Fruit fly (Drosophila melanogaster) Kc167 (cell line): ENCODE data around the gene Adar.

Experiments
- Myc ChIP-seq: fragments of >200 bp; optimal IDR thresholded peaks from 2 replicates; lab custom pipeline; 2017; ENCODE audit warnings: missing external identifiers
- Sin3A ChIP-seq: fragments of >200 bp; optimal IDR thresholded peaks from 2 replicates; lab custom pipeline; 2018; ENCODE audit warnings: missing external identifiers
- h ChIP-seq: fragments of >200 bp; optimal IDR thresholded peaks from 3 replicates; lab custom pipeline; 2018; ENCODE audit warnings: missing external identifiers
- insv ChIP-seq: fragments of >200 bp; optimal IDR thresholded peaks from 3 replicates; lab custom pipeline; 2018; ENCODE audit warnings: missing external identifiers
- psq ChIP-seq: fragments of >200 bp; optimal IDR thresholded peaks from 2 replicates; lab custom pipeline; 2017; ENCODE audit warnings: missing external identifiers
- ttk ChIP-seq: sonication (Bioruptor generic); optimal IDR thresholded peaks from 2 replicates; lab custom pipeline; 2017; ENCODE audit warnings: missing external identifiers

The Adar gene

DNA sequence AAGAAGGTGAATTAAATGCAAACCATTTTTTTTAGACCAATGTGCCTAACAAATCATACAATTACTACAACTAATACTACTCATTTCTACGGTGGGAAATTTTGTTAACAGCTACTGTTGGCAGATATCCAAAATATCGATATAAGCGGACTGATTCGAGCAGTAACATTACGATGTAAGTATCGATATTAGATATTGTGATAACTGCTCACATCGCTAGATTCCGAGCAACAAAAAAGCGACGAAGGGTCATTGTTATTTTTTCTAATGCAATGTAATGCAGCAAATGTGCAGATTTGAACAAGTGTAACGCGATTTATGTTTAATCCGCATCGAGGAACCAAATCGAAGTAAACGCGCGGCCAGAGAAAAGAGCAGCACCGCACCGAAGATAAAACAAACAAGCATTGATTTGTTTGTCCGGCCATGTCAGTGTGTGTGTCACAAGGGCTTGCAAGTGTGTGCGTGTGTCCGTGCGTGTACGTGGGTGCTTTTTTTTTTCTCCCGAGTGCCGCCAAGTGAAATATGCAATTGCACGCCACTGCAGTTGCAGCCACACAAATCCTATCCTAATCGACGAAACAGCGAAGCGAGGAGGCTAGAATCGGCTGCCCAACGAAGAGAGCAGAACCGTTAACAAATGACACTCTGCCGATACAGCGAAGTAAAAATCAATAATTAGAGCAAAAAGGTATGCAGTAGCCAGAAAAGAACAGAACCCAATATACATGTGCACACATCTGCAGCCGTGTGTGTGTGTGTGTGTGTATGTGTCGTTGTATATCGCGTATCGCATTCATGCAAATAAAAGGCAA, at the start of gene Adar, which contains the start of gene prage:
Gene Adar (plus strand): TSS at position 194 of the 815 bp plus-strand sequence.
Gene prage (plus strand): TSS at position 188 of the 815 bp plus-strand sequence.
- TF ChIP-seq insv (lab: Kevin White, UChicago), result no peak
- TF ChIP-seq psq (lab: Kevin White, UChicago), result no peak
- TF ChIP-seq ttk, result no peak
- TF ChIP-seq Myc, result no peak
- TF ChIP-seq Sin3A (lab: Kevin White, UChicago), result no peak
- no peak for TF ChIP-seq h

DNA sequence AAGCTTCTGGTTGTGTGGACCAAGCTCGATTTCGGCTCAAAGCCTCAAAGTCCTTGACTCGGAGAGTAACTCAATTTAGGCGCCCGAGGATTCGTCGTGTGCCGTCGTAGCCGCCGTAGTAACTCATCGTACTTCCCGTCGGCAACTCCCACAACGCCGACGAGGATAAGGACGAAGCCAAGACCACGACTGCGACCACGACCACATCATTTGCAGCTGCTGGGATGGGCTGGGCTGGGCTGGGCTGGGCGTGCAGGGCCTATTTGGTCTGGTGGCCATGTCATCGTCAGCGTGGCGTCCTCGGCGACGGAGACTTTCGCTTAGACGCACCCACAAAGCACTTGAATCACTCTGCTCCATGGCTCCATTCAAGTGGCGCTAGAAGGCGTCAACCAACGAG, 38.4 kb upstream of the Adar start:
- no peak for TF ChIP-seq Sin3A (lab: Kevin White, UChicago)
- no peak for TF ChIP-seq h
- no peak for TF ChIP-seq ttk
- no peak for TF ChIP-seq insv (lab: Kevin White, UChicago)
- no peak for TF ChIP-seq psq (lab: Kevin White, UChicago)
- TF ChIP-seq Myc, result no peak

DNA sequence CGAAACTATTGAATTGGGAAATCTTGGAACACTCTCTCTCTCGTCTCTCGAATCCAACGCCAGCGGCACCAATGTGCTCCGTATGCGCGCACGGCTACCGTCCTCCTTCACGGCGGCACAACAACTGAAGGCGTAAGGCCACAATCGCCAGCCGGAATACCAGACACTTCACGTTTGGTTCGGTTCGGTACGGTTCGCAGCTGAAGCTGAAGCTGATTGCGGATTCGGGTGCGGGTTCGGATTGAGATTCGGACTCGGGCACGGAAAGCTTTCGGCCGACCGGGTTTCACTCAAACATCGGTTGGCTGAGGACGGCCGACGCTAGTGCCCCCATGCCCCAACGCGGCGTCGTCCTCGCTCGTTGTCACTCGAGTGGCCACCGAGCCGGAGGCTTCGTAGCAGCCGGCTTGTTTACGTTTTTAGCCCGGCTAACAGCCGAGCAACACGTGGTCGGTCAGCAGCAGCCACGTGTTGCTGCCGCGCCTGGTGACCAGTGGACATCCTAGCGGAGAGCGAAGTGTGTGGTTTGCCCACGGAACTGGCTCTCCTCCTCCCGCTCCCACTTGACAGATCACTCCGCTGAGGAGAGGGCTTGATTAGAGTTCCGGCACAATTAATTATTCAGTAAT, 19.5 kb upstream of the Adar start, which contains the start of gene Scgdelta:
Gene Scgdelta (minus strand): TSS at position 128 of the 629 bp plus-strand sequence.
- TF ChIP-seq h, result no peak
- no peak for TF ChIP-seq Myc
- no peak for TF ChIP-seq insv (lab: Kevin White, UChicago)
- no peak for TF ChIP-seq psq (lab: Kevin White, UChicago)
- no peak for TF ChIP-seq Sin3A (lab: Kevin White, UChicago)
- TF ChIP-seq ttk, result no peak

DNA sequence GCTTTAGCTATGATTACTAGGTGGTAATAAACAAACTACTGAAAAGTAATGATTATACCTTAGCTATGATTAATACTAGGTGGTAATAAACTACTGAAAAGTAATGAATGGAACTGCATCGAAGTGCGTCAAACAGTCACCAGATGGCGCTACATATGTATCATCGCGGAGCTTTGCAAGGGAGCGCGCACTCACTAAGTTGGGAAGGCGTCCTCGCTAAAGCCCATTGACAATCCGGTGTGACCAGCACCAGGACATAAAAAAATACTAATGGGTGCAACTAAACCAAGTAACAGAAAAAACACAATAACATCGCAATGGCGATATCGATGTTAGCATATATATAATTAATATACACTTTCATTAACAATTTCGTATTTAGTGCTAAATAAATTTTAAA, 899 bp upstream of the Adar start:
- no peak for TF ChIP-seq h
- no peak for TF ChIP-seq insv (lab: Kevin White, UChicago)
- TF ChIP-seq Myc, result no peak
- TF ChIP-seq Sin3A (lab: Kevin White, UChicago), result no peak
- no peak for TF ChIP-seq psq (lab: Kevin White, UChicago)
- no peak for TF ChIP-seq ttk

DNA sequence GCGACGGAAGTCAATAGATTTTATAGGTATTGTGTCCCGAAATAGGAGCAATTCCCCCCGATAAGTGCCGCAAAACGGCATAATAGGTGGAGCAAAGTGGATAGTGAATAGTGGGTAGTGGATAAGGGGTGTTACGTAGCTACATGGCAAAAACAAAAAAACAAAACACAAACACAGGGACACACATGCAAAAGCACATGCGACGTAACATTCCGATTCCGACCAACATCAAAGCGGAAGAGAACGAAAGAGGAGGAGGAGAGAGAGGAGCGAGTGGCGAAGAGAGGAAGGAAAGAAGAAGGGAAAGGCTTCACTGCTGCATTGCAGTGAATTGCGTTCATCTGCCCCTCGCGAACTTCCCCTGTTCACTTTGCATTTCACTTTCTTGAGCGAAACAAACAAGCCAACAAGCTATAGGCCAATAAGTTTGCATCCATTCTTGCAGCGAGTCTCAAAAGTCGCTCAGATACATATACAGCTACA, 863 bp downstream of the Adar start:
- TF ChIP-seq ttk (no peak), h (no peak), insv (lab: Kevin White, UChicago) (no peak), Myc (no peak)

DNA sequence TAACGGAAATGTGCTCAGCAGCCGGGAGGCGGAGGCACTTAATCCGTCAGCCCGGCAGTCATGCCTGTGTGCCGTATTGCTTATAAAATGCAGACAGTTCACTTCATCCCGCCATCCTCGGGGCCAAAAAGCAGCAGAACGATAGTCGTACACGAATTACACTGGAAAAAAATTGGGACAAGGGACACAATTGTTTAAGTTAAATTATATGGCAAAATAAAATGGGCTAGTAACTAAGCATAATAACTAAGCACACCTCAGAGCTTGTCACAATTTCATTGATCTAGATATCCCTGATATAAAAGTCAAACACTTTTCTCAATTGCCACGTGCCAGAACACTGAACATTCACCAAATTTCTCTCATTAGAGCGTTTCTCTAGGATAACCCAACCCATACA, 15.7 kb downstream of the Adar start, which contains the start of gene CG32806:
Gene CG32806 (plus strand): TSS at position 301 of the 400 bp plus-strand sequence.
- TF ChIP-seq ttk (no peak), Myc (no peak), insv (lab: Kevin White, UChicago) (no peak), Sin3A (lab: Kevin White, UChicago) (no peak), psq (lab: Kevin White, UChicago) (no peak), h (no peak)

DNA sequence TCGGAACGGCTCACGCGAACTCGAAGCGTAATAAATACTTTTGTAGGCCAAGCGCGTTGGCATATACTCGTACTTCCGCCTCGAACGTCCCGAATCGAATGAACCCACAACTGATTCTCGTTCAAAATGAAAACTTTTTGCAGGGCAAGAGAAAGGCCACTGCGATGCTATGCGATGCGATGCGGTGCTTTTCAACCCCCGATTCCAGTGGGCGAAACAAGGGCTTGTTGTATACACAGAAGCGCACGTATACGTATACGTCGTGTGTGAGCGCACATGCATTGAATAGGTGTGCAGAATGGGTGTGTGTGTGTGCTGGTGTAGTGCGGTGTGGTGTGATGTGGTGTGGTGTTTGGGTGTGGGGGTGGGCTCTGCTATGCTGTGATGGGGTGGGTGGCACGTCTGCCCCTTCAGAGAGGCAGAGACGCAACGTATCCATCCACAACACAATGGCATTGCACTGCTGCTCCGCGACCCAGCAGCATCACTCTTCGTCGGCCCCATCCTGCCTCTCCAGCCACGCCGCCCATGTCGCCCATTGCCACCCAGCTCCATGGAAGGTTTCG, 20.4 kb downstream of the Adar start:
- no peak for TF ChIP-seq Myc
- TF ChIP-seq psq (lab: Kevin White, UChicago), result no peak
- TF ChIP-seq h, result no peak
- TF ChIP-seq ttk, result no peak
- no peak for TF ChIP-seq insv (lab: Kevin White, UChicago)
- no peak for TF ChIP-seq Sin3A (lab: Kevin White, UChicago)

DNA sequence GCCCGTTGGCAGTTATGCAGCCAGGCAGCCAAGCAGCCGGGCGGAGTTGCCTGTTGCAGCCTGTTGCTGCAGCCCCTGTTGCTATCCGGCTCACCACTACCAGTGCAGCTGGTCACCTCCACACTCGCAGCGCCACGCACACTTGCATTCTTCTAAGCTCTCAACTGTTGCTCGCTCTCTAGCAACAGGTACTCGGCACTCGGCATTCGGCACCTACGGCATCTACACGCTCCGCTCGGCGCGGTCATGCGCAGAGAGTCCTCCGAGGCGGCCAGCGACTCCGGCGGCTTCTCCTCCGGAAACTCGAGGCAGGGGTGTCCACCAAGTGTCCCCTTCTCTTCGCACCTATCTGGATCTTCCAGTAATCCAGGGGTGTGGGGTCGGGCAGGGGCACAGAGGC, 37.6 kb downstream of the Adar start:
- TF ChIP-seq Myc, result no peak
- TF ChIP-seq insv (lab: Kevin White, UChicago), result no peak
- no peak for TF ChIP-seq Sin3A (lab: Kevin White, UChicago)
- no peak for TF ChIP-seq psq (lab: Kevin White, UChicago)
- no peak for TF ChIP-seq h
- no peak for TF ChIP-seq ttk

DNA sequence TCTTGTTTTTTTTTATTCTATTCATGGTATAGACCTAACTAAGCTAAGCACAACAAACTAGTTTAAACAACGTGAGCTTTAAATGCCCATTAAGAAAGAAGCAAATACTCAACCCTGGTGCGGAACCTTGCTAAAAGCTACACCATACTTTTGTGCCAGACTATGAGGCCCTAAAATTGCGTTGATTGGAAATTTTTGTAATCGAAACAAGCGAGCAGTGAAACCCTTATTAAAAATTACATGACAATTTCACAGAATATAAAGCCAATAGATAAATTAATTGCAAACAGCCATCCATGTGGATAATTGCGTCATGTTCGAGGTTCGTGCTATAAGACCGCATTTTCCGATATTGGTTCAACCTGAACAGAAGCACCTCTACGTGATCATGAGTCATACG, 45.5 kb downstream of the Adar start:
- TF ChIP-seq ttk, result no peak
- TF ChIP-seq Myc, result no peak
- no peak for TF ChIP-seq psq (lab: Kevin White, UChicago)
- TF ChIP-seq h, result no peak
- no peak for TF ChIP-seq Sin3A (lab: Kevin White, UChicago)
- TF ChIP-seq insv (lab: Kevin White, UChicago), result no peak

DNA sequence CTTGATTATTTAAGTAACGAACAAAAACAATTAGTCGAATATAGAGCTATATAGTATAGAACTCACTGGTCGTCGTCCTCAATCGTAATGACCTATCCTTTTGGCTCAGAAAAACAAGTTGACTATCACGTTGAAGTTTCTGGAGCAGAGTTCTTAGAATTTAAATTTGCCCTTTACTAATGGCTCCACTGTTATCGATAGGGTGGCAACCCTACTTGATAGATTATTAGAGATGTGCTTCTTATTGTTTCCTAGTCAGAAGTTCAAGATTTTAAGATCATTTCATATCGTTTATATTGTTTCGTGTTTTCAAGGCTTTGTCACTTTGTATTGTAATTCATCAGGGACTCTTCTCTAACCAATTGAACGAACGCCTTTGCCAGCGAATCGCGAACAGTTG, 46.7 kb downstream of the Adar start, which contains the start of gene CG14810:
Gene CG14810 (minus strand): TSS at position 101 of the 400 bp plus-strand sequence.
- TF ChIP-seq ttk (no peak), Myc (no peak), Sin3A (lab: Kevin White, UChicago) (no peak), psq (lab: Kevin White, UChicago) (no peak), insv (lab: Kevin White, UChicago) (no peak), h (no peak)

DNA sequence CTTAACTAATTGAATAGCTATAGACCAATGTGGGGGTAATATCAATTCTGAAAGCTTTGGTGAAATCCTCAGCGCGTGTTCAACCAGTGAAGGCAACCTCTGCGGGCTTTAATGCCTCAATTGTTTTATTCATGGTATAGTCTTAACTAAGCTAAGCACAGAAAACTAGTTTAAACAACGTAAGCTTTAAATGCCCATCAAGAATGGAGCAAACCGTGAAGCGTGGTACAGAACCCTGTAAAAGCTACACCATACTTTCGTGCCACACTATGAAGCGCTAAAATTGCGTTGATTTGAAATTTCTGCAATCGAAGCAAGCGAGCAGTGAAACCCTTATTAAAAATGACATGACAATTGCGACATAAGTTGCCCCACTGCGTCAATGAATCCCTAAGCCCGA, 47.5 kb downstream of the Adar start:
- TF ChIP-seq Myc (no peak), ttk (no peak), psq (lab: Kevin White, UChicago) (no peak), h (no peak), insv (lab: Kevin White, UChicago) (no peak), Sin3A (lab: Kevin White, UChicago) (no peak)

DNA sequence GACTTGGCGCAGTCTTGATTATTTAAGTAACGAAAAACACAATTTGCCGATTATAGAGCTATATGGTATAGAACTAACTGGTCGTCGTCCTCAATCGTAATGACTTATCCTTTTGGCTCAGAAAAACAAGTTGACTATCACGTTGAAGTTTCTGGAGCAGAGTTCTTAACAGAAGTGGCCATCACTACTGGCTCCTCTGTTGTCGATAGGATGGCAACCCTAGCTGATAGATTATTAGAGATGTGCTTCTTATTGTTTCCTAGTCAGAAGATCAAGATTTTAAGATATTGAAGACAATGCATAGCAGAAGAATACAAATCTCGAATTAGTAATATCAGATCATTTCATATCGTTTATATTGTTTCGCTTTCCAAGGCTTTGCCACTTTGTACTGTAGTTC, 48.8 kb downstream of the Adar start, which contains the start of gene CG14811:
Gene CG14811 (minus strand): TSS at position 101 of the 400 bp plus-strand sequence.
- TF ChIP-seq psq (lab: Kevin White, UChicago) (no peak), h (no peak), Myc (no peak)
